Worm (Caenorhabditis elegans): ENCODE measurements around the gene ZK673.5.
"Not testable (repeated sequence)": the region's sequence is repeated elsewhere in the genome, so short reads cannot be mapped to it uniquely, and the experiment has no call there.

The ZK673.5 gene

ce11 chrII:10435836-10436235 lies 25.5 kb upstream of the ZK673.5 start, which contains the start of gene cut-4:
Gene cut-4, plus strand, starts transcription at chrII:10436136.
- TF ChIP-seq hmg-20 (GFP tag; IDR thresholded peaks at IDR 0.05) = no peak
- no peak for TF ChIP-seq ceh-58 (GFP tag; IDR thresholded peaks at IDR 0.05)
- no peak for TF ChIP-seq tbx-9 (tag; optimal IDR thresholded peaks at IDR 0.05; ENCODE audit: borderline replicate concordance)
- no peak for TF ChIP-seq K11D2.4 (GFP tag; IDR thresholded peaks at IDR 0.05)
- TF ChIP-seq ZK185.1 (tag; optimal IDR thresholded peaks at IDR 0.05; ENCODE audit: poor library complexity, severe bottlenecking) = no peak

ce11 chrII:10437840-10438239 lies 23.5 kb upstream of the ZK673.5 start:
- no peak for TF ChIP-seq ztf-18 (tag; optimal IDR thresholded peaks at IDR 0.05)
- TF ChIP-seq nfyb-1 (GFP tag; IDR thresholded peaks at IDR 0.05) = no peak
- no peak for TF ChIP-seq nfya-2 (GFP tag; IDR thresholded peaks at IDR 0.05)
- TF ChIP-seq snpc-4 (GFP tag; optimal IDR thresholded peaks at IDR 0.05) = no peak
- no peak for TF ChIP-seq snpc-4 (tag; optimal IDR thresholded peaks at IDR 0.05)
- TF ChIP-seq repo-1 (tag; optimal IDR thresholded peaks at IDR 0.05) = no peak

- TF ChIP-seq ztf-22 (GFP tag; optimal IDR thresholded peaks at IDR 0.05) (no peak), tbx-9 (tag; optimal IDR thresholded peaks at IDR 0.05; ENCODE audit: borderline replicate concordance) (no peak)
Measured at ce11 chrII:10439976-10440375, 21.3 kb upstream of the ZK673.5 start, which contains the start of gene E04D5.4. Gene E04D5.4, plus strand, starts transcription at chrII:10440276.

DNA sequence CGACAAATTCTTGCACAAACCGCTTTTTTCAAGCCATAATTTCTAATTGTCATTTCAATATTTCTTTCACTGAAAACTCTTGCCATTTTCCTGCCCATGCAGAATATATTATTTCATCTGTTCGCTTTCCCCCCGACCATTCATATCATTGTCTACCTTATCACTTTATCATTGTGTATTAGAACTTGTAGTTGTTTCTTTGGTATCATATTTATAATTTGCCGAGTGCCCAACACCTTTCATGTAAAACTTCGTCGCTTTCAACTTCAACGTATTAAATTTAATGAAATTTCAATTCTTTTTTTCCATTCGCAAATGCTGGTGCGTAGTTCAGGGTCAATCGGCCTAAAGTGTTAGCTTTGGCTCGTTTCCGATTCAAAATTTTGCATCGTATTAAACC lies 18.5 kb upstream of the ZK673.5 start, which contains the start of gene ZK673.1:
ZK673.1 (plus strand) TSS at position 301 of the 400 bp plus-strand sequence.
- not testable (repeated sequence) for TF ChIP-seq mes-4 (tag; optimal IDR thresholded peaks at IDR 0.05); ceh-100 (GFP tag; IDR thresholded peaks at IDR 0.05); fkh-3 (tag; optimal IDR thresholded peaks at IDR 0.05)

ce11 chrII:10443898-10444297 lies 17.4 kb upstream of the ZK673.5 start:
- TF ChIP-seq nhr-80 (tag; optimal IDR thresholded peaks at IDR 0.05) (peak; percentile 75), madf-10 (tag; optimal IDR thresholded peaks at IDR 0.05) (no peak)

ce11 chrII:10444971-10445707 lies 16.2 kb upstream of the ZK673.5 start:
- TF ChIP-seq ets-4 (GFP tag; optimal IDR thresholded peaks at IDR 0.05) = no peak
- peak; percentile 76 for TF ChIP-seq lsl-1 (GFP tag; optimal IDR thresholded peaks at IDR 0.05)
- no peak for TF ChIP-seq let-526 (GFP tag; IDR thresholded peaks at IDR 0.05)
- no peak for TF ChIP-seq Y67H2A.10 (GFP tag; conservative IDR thresholded peaks at IDR 0.05)
- no peak for TF ChIP-seq ztf-6 (GFP tag; IDR thresholded peaks at IDR 0.05)
- TF ChIP-seq ceh-79 (tag; optimal IDR thresholded peaks at IDR 0.05) = no peak
- no peak for TF ChIP-seq cebp-1 (GFP tag; IDR thresholded peaks at IDR 0.05)
- no peak for TF ChIP-seq cebp-1 (tag; optimal IDR thresholded peaks at IDR 0.05)
- peak; percentile 86 for TF ChIP-seq madf-8 (GFP tag; conservative IDR thresholded peaks at IDR 0.05)
- TF ChIP-seq ztf-26 (tag; optimal IDR thresholded peaks at IDR 0.05) = no peak
- TF ChIP-seq ztf-18 (tag; optimal IDR thresholded peaks at IDR 0.05) = no peak
- no peak for TF ChIP-seq tlf-1 (GFP tag; optimal IDR thresholded peaks at IDR 0.05)
- TF ChIP-seq sdz-38 (tag; optimal IDR thresholded peaks at IDR 0.05) = no peak
- TF ChIP-seq F57A8.1 (GFP tag; optimal IDR thresholded peaks at IDR 0.05) = no peak
- no peak for TF ChIP-seq attf-3 (GFP tag; conservative IDR thresholded peaks at IDR 0.05)
- no peak for TF ChIP-seq nfya-2 (GFP tag; IDR thresholded peaks at IDR 0.05)
- no peak for TF ChIP-seq K11D2.4 (GFP tag; IDR thresholded peaks at IDR 0.05)
- no peak for TF ChIP-seq lin-26 (GFP tag; IDR thresholded peaks at IDR 0.05)
- TF ChIP-seq hsf-1 (GFP tag; IDR thresholded peaks at IDR 0.05) = no peak
- TF ChIP-seq ztf-25 (GFP tag; IDR thresholded peaks at IDR 0.05) = no peak
- no peak for TF ChIP-seq pbrm-1 (GFP tag; IDR thresholded peaks at IDR 0.05)
- no peak for TF ChIP-seq hmg-1.2 (GFP tag; IDR thresholded peaks at IDR 0.05)
- TF ChIP-seq madf-6 (GFP tag; IDR thresholded peaks at IDR 0.05) = peak; percentile 83
- TF ChIP-seq tbp1 (GFP tag; optimal IDR thresholded peaks at IDR 0.05) = no peak
- TF ChIP-seq xnd-1 (tag; optimal IDR thresholded peaks at IDR 0.05) = peak; percentile 57

All from whole organism, young adult.